Worm (Caenorhabditis elegans): Measurements from ENCODE around the gene gpx-6.

gpx-6 gene

DNA sequence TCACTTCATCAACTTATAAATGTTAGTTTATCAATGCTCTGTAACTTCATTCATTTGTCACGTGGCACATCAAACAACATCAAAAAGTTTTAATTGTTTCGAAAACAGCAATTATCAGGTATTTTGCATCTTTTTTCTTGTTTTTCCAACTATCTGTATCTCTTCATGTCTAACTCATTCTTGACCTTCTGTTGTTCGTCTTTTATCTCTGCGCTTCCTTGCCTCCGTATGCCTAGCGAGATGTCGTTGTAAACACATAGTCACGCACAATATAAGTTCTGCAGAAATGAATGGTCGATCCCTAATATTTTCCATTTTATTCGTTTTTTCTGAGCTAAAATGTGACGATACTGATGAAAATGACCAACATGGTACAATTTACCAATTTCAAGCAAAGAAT lies at the start of gene gpx-6:
Gene gpx-6 (plus strand): TSS at position 257 of the 400 bp plus-strand sequence.
- no peak for TF ChIP-seq unc-62 (GFP tag; optimal IDR thresholded peaks at IDR 0.05)

DNA sequence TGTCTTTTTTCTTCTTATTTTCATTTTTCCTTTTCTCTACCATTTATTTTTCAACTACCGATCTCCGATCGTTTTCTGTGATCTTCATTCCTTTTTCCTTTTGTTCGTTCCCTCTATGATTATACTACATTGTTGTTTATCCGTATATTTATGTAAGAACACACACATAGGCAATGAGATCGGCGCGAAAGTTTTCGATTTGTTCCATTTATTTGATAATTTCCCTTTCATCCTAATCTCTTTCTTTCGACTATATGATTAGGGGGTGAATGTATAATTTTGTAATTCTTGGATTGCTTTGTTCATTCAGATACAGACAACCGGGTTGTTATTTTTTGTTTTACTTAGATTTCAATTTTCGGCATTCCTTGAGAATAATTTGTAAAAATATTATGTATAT lies 48.4 kb upstream of the gpx-6 start:
- no peak for TF ChIP-seq unc-62 (GFP tag; optimal IDR thresholded peaks at IDR 0.05)

DNA sequence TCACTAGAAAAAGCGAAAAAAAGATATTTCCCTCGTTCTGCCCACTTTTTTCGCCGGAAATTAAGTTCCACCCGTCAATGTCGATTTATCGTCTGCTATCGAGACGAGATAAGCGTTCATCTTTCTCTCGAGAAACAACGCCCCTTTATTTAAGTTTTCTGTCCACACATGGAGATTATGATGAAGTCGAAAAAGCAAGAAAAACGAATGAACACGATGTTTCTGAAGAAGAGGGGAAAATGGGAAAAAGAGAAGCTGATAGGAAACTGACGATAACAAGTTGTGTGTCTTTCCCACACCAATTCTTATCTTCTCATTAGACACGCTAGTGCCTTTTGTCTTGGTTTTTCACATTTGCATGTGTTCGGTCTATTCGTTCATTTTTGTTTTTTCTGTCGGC lies 47.2 kb upstream of the gpx-6 start:
- no peak for TF ChIP-seq unc-62 (GFP tag; optimal IDR thresholded peaks at IDR 0.05)

DNA sequence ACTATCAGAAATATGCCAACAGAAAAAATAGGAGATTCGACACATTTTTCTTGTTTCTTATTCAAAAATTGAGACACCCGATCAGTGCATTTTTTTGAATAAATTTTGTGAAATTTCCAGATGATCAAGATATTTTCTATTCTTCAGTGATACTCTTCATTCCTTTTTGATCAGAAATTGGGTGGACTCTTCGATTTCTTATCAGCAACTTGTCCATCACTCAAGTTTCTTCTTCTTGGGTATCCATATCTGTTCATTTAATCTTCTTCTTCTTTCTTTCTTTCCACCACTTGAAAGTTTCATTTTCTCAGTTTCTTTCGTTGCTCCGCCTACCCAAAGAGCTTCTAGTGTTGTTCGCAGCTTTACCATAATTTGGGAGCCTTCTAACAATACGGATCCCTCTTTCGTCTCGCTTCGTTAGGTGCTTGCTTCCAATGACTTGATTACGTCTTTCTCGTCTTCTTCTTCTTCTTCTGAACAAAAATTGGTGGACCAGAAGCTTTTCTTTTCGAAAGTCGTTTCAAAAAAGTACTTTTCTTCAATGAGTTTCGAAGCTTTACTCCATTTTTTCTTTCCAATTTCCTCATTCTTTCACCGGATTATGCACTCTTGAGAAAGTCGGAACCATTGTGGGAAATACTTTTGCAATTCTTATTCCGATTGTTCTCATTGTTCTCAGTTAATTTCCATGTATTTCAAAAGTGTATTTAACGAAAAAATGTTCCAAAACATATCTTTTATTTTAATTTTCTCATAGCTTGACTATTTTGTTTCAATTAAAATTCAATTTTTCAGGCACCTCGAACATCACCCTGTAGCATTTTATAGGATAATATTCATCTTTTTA lies 46.1 kb upstream of the gpx-6 start, which contains the start of gene pct-1:
Gene pct-1 (plus strand): TSS at position 797 of the 847 bp plus-strand sequence.
- no peak for TF ChIP-seq unc-62 (GFP tag; optimal IDR thresholded peaks at IDR 0.05)

DNA sequence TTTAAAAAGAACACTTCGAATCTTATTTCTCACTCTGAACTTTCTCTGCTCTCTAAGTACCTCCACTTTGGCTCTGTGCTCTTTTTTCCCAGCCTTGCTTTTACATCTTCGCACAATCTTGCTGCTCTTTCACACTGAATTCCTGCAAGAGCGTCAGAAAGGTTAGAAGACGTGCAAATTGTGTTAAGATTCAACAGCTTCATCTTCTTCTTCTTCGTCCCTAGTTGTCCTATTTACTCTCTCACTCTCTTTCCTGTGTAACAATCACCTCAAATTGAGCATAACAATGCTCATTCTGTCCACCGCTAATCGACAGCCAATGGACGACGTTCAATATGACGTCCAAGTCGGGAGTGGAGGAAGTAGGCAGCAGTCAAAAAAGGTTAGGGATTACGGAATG lies 40.6 kb upstream of the gpx-6 start:
- TF ChIP-seq unc-62 (GFP tag; optimal IDR thresholded peaks at IDR 0.05): no peak

DNA sequence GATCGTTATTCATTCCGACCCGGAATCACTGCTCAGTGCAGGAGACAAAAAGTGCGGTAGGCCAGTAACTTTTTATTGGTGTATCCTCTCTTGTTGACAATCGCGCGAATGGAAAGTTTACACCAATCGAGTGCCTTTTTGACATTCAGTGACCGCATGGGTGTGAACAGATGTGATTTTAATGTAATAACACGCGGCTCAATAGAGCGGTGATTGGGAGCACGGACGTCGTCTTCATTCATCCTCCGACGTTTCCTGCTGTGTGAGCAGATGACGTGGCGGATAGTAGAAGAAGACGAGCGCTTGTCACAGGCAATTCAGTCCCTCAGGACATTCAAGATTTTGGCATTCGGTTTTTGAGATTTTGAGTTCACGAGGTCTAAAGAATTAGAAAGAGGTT lies 39.4 kb upstream of the gpx-6 start:
- no peak for TF ChIP-seq unc-62 (GFP tag; optimal IDR thresholded peaks at IDR 0.05)

DNA sequence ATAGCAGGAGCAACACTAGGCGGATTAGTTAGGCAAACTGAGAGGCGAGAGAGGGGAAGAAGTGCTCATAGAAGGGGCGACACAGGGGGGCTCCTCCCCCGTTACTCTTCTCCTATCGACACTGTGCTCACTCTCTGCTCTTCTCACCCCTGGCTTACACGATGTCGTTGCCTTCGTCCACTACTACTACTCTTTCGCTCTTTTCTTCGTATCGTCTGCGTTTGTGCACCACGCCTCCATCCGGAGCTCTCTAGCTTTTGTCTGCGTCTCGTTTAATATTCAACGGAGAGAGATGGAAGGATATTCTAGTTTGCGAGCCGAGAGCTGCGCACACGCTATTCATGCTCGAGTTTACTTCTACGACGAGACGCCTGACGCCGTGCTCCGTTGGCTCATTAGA lies 38.7 kb upstream of the gpx-6 start:
- TF ChIP-seq unc-62 (GFP tag; optimal IDR thresholded peaks at IDR 0.05): no peak

DNA sequence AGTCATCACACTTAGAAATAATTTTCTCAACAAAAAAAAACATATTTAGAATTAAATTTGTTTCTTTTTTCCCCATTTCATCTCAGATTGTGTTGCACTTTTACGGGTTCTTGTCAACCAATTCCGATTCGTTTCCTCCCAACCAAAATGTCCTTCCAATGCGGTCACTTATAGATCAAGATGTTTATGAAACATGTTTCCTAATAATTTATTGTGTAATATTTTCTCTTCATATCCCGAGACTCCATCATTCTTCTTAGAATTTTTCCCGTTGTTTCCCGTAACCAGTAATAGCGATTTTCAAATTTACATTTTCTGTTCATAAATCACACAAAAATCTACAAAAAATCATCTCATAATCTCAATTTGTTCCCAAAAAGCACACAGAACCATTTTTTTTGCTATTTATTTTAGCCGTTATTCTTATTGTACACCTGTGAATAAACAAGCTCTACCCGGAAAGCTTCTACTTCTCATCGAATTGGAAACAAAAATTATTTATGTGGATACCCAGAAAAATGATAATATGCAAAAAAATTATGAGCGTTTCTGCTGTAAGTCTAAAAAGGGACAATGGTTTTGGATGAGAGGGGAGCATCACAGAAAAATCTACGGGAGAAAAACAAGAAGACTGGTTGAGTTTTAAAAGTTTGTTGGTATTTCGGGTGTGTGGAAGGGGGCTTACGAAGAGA lies 33.4 kb upstream of the gpx-6 start:
- TF ChIP-seq unc-62 (GFP tag; optimal IDR thresholded peaks at IDR 0.05): no peak

DNA sequence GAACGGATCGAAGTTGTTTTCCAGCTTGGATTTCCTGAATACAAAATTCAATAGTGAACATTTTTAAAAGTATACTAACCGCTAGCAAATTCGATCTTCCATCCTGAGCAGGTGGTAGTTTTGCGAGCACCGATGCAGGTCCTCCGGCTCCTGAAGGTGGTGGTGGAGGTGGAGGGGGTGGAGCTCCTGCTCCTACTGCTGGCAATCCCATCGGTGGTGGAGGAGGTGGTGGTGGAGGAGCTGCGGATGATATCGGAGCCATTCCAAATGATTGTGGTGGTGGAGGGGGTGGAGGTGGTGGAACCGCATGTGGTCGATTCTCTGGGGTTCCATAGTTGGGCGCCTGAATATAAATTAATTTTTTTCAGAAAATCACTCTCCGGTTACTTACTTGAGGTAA lies 32.3 kb upstream of the gpx-6 start:
- TF ChIP-seq unc-62 (GFP tag; optimal IDR thresholded peaks at IDR 0.05): no peak

DNA sequence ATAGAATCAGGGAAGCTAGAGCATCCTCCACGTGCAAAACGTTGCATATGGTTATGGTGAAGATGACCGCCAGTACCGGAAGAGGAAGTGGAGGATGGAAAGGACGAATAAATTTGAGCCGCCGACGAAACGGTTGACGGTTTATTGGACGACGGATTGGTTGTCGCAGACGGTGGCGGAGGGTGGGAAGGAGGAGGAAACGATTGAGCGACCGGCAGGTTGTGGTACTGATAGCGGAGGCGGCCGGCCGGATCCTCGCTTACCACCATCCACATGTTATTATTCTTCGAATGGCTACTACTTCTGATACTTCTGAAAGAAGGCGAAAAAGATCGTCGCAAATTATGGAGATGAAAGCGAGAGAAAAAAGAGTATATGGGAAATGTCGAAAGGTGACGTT lies 29.1 kb upstream of the gpx-6 start:
- no peak for TF ChIP-seq unc-62 (GFP tag; optimal IDR thresholded peaks at IDR 0.05)

DNA sequence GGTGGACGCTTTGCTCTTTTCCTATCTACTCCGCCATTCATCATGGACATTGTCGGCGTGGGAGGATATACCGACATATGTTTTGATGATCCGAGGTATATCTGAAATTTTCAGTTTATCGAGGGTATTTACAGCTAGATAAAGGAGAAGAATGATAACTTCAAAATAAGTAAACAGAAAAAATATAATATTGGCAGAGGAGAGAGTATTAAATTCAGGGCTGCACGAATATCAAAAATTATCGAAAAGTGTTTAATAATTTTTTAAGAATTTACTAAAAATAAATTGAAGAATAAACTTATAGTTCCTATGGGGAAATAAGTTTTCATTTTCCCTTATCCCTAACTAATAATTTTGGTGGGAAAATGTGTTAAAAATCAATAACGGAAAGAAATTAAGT lies 23.2 kb upstream of the gpx-6 start, which contains the start of gene wsp-1:
Gene wsp-1 (minus strand): TSS at position 101 of the 400 bp plus-strand sequence.
- TF ChIP-seq unc-62 (GFP tag; optimal IDR thresholded peaks at IDR 0.05): no peak

DNA sequence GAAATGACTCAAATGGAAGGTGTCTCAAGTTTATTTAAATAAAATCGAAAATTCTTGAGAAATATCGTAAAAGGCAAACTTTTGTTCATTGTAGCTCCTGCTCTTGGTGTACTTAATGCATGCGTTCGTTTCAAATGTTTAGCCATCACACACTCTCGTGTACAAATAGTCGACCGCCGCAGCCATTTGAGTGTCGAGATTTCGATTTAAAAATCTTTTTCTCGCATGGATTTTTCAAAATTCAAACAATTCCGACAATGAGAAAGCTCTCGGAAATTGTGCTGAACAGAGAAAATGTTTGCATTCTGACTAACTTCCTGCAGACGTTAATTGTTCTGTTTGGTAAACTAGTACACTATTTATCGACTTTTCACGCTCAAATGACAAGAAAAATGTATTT lies 22.7 kb upstream of the gpx-6 start:
- TF ChIP-seq unc-62 (GFP tag; optimal IDR thresholded peaks at IDR 0.05): no peak

DNA sequence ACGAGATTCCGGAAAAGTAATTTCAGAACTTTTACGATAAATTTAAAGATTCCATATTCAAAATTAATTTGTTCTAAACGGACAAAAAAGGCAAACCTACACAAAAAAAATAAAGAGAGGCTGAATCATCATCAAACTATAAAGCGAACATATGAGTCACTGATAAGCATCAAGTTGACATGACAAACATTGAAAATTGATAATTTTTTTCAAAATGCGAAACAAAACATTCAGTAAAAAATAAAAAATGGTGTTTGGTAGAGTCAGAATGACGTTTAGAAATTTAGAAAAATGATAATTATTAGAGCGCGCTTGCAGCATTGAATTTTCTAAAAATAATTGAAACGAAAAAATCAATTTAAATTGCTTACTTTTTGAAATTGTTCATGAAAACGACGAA lies 22.2 kb upstream of the gpx-6 start:
- no peak for TF ChIP-seq unc-62 (GFP tag; optimal IDR thresholded peaks at IDR 0.05)

DNA sequence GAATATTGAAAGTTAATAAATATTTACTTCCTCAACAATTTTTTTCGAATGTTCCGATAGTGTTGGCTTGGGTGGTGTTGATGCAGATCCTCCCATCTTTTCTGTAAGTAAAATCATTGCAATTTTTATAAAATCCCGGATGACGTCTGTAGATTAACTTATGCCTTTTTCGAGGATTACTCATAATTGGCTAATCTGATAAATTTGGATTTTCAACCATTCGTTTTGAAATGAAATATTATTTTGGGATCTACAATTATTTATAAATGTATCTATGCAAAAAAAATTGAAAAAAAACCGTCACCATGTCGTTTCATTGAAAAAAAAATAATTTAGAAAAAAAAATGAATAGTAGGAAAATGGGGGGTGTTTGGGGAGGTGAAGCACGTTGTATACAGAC lies 20.9 kb upstream of the gpx-6 start, which contains the start of gene glrx-22:
Gene glrx-22 (minus strand): TSS at position 101 of the 400 bp plus-strand sequence.
- TF ChIP-seq unc-62 (GFP tag; optimal IDR thresholded peaks at IDR 0.05): no peak

DNA sequence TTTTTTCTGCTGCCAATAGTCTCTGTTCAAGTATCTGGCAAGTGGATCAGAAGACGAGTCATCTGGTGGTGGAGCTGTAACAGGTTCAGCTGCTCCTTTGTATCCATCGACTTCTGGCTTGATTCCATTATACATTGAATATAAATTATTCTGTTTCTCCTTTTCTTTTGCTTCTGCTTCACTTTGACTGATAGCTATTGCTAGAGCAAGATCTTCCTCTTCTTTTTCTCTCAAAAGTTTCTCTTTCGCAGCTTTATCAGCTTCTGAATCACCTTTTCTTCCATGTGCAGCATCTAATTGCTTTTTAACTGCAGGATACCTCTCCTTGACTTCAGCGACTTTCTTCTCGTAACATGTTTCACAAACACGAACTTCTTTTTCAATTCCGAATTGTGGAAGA lies 18.4 kb upstream of the gpx-6 start:
- TF ChIP-seq unc-62 (GFP tag; optimal IDR thresholded peaks at IDR 0.05): no peak

DNA sequence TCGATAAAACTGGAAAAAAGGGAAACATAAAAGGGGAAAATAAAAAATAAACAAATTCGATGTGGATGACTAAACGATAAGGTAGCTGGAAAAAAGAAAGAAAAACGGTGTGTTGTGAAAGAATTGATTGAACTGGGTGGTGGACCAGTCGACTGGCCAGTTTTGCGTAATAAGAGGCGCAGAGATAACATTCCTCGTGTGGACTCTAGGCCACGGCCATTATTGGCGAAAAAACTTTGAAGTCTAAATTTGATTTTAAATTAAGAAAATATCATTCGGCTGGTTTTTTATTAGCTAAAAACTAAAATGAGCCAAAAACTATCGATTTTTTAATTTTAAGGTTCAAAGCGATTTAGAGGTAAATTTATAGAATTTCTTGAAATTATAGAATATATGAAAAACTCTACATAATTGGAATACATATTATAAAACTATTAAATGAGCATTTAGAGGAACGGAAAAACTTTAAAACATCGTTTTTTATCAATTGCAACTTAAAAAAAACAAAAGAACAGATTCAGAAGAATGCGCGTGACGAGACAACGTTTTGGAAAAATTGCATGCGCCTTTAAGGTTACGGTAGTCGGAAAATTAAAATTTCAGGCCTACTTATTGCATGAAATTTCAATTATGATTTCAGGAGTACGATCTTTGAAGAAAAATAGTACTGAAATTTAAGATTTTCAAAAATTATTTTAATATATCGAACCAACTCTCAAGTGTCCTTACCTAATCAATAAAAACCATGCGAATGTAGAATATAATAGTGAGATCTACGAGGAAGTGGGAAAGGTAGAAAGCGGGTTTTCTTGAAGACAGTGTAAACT lies 16.5 kb upstream of the gpx-6 start, which contains the start of gene hgrs-1:
Gene hgrs-1 (minus strand): TSS at position 777 of the 827 bp plus-strand sequence.
- TF ChIP-seq unc-62 (GFP tag; optimal IDR thresholded peaks at IDR 0.05): no peak
